Fruit fly (Drosophila melanogaster) whole organism, embryonic: ENCODE data around the gene ssp3.

Experiments used
- Aef1 ChIP-seq: fragments of 200-800 bp; sonication (Bioruptor generic); IDR thresholded peaks from 3 replicates; pipeline ENCODE4 v1.3.6; 2022; ENCODE audit warnings: missing biosample characterization, missing genetic modification characterization
- Antp ChIP-seq: fragments of 200-800 bp; sonication (Bioruptor generic); optimal IDR thresholded peaks from 3 replicates; lab custom pipeline; 2016; ENCODE audit warnings: missing biosample characterization, missing genetic modification characterization
- Awh ChIP-seq: fragments of 200-800 bp; sonication (Bioruptor generic); IDR thresholded peaks from 2 replicates; pipeline ENCODE4, ENCODE4 v1.3.6; 2022; ENCODE audit warnings: missing biosample characterization, missing genetic modification characterization
- B-H1 ChIP-seq: fragments of 200-800 bp; sonication (Bioruptor generic); IDR thresholded peaks from 3 replicates; pipeline ENCODE4 v1.3.6; 2022; ENCODE audit warnings: missing biosample characterization, missing genetic modification characterization
- BtbVII ChIP-seq: fragments of 200-800 bp; sonication (Bioruptor generic); optimal IDR thresholded peaks from 3 replicates; lab custom pipeline; 2017; ENCODE audit warnings: missing biosample characterization, mild to moderate bottlenecking, missing genetic modification characterization
- CG10565 ChIP-seq: fragments of 200-800 bp; sonication (Bioruptor generic); optimal IDR thresholded peaks from 3 replicates; lab custom pipeline; 2016; ENCODE audit warnings: missing biosample characterization, mild to moderate bottlenecking, missing genetic modification characterization
- CG11456 ChIP-seq: fragments of 200-800 bp; sonication (Bioruptor generic); IDR thresholded peaks from 3 replicates; pipeline ENCODE4 v1.3.6; 2022; ENCODE audit warnings: missing biosample characterization, missing genetic modification characterization
- CG11695 ChIP-seq: fragments of 200-800 bp; sonication (Bioruptor generic); IDR thresholded peaks from 3 replicates; pipeline ENCODE4 v1.3.6; 2022; ENCODE audit warnings: missing biosample characterization, missing genetic modification characterization
- CG12299 ChIP-seq: fragments of 200-800 bp; sonication (Bioruptor generic); optimal IDR thresholded peaks from 2 replicates; lab custom pipeline; 2018; ENCODE audit warnings: missing biosample characterization, mild to moderate bottlenecking, missing genetic modification characterization
- CG13624 ChIP-seq: fragments of 200-800 bp; sonication (Bioruptor generic); optimal IDR thresholded peaks from 2 replicates; lab custom pipeline; 2016; ENCODE audit warnings: missing biosample characterization, missing genetic modification characterization
- CG14860 ChIP-seq: fragments of 200-800 bp; sonication (Bioruptor generic); IDR thresholded peaks from 3 replicates; pipeline ENCODE4 v1.3.6; 2022; ENCODE audit warnings: missing biosample characterization, missing genetic modification characterization; ENCODE audit not compliant: partially characterized antibody
- CG14965 ChIP-seq: fragments of 200-800 bp; sonication (Bioruptor generic); optimal IDR thresholded peaks from 2 replicates; lab custom pipeline; 2016; ENCODE audit warnings: missing biosample characterization, missing genetic modification characterization, borderline replicate concordance
- CG15514 ChIP-seq: fragments of 200-800 bp; sonication (Bioruptor generic); optimal IDR thresholded peaks from 3 replicates; lab custom pipeline; 2017; ENCODE audit warnings: missing biosample characterization, missing genetic modification characterization, mild to moderate bottlenecking, moderate library complexity, missing genetic modification reagents
- CG16863 ChIP-seq: fragments of 200-800 bp; sonication (Bioruptor generic); optimal IDR thresholded peaks from 3 replicates; lab custom pipeline; 2016; ENCODE audit warnings: missing biosample characterization, missing genetic modification characterization
- CG17568 ChIP-seq: fragments of 200-800 bp; sonication (Bioruptor generic); optimal IDR thresholded peaks from 2 replicates; lab custom pipeline; 2018; ENCODE audit warnings: missing biosample characterization, mild to moderate bottlenecking, missing genetic modification characterization, moderate library complexity
- CG18476 ChIP-seq: fragments of 200-800 bp; sonication (Bioruptor generic); optimal IDR thresholded peaks from 2 replicates; lab custom pipeline; 2016; ENCODE audit warnings: missing biosample characterization, mild to moderate bottlenecking, missing genetic modification characterization
- CG18599 ChIP-seq: fragments of 200-800 bp; sonication (Bioruptor generic); optimal IDR thresholded peaks from 3 replicates; lab custom pipeline; 2017; ENCODE audit warnings: missing biosample characterization, missing genetic modification characterization, mild to moderate bottlenecking, moderate library complexity, missing genetic modification reagents
- CG2116 ChIP-seq: fragments of 200-800 bp; sonication (Bioruptor generic); optimal IDR thresholded peaks from 3 replicates; lab custom pipeline; 2018; ENCODE audit warnings: missing biosample characterization, mild to moderate bottlenecking, missing genetic modification characterization
- CG2120 ChIP-seq: fragments of 200-800 bp; sonication (Bioruptor generic); optimal IDR thresholded peaks from 3 replicates; lab custom pipeline; 2016; ENCODE audit warnings: missing biosample characterization, missing genetic modification characterization
- CG34376 ChIP-seq: fragments of 200-800 bp; sonication (Bioruptor generic); optimal IDR thresholded peaks from 2 replicates; lab custom pipeline; 2018; ENCODE audit warnings: missing biosample characterization, mild to moderate bottlenecking, missing genetic modification characterization
- CG4404 ChIP-seq: fragments of 200-800 bp; sonication (Bioruptor generic); IDR thresholded peaks from 2 replicates; pipeline ENCODE4 v1.3.6; 2022; ENCODE audit warnings: missing biosample characterization, missing genetic modification characterization
- CG7745 ChIP-seq: fragments of 200-800 bp; sonication (Bioruptor generic); optimal IDR thresholded peaks from 2 replicates; lab custom pipeline; 2018; ENCODE audit warnings: missing biosample characterization, mild to moderate bottlenecking, missing genetic modification characterization, moderate library complexity
- CG8290 ChIP-seq, 3 experiments: fragments of 200-800 bp; sonication (Bioruptor generic); optimal IDR thresholded peaks; 2 replicates each; lab custom pipeline; 2016 to 2019; ENCODE audit warnings: missing biosample characterization in 3 of 3, missing genetic modification characterization in 3 of 3, mild to moderate bottlenecking in 2 of 3, moderate library complexity in 1 of 3
- CG8359 ChIP-seq: fragments of 200-800 bp; sonication (Bioruptor generic); optimal IDR thresholded peaks from 2 replicates; lab custom pipeline; 2017; ENCODE audit warnings: missing biosample characterization, mild to moderate bottlenecking, missing genetic modification characterization, borderline replicate concordance
- CG9437 ChIP-seq: fragments of 200-800 bp; sonication (Bioruptor generic); optimal IDR thresholded peaks from 2 replicates; lab custom pipeline; 2018; ENCODE audit warnings: missing biosample characterization, mild to moderate bottlenecking, missing genetic modification characterization
- CTCF ChIP-seq: fragments of 200-800 bp; sonication (Bioruptor generic); optimal IDR thresholded peaks from 2 replicates; lab custom pipeline; 2017; ENCODE audit warnings: missing biosample characterization, mild to moderate bottlenecking, missing genetic modification characterization, moderate library complexity
- CoRest ChIP-seq: fragments of 200-800 bp; sonication (Bioruptor generic); optimal IDR thresholded peaks from 3 replicates; lab custom pipeline; 2018; ENCODE audit warnings: missing biosample characterization, mild to moderate bottlenecking, missing genetic modification characterization, moderate library complexity
- Dek ChIP-seq: fragments of 200-800 bp; sonication (Bioruptor generic); optimal IDR thresholded peaks from 3 replicates; lab custom pipeline; 2019; ENCODE audit warnings: missing biosample characterization, mild to moderate bottlenecking, missing genetic modification characterization, moderate library complexity
- GATAe ChIP-seq: fragments of 200-800 bp; sonication (Bioruptor generic); conservative IDR thresholded peaks from 2 replicates; pipeline ENCODE4 v1.3.6; 2022; ENCODE audit warnings: missing biosample characterization, missing genetic modification characterization
- Jarid2 ChIP-seq: fragments of 200-800 bp; sonication (Bioruptor generic); optimal IDR thresholded peaks from 3 replicates; lab custom pipeline; 2017; ENCODE audit warnings: mild to moderate bottlenecking, missing biosample characterization, missing genetic modification reagents, missing genetic modification characterization
- Meics ChIP-seq: fragments of 200-800 bp; sonication (Bioruptor generic); optimal IDR thresholded peaks from 2 replicates; lab custom pipeline; 2017; ENCODE audit warnings: missing biosample characterization, mild to moderate bottlenecking, missing genetic modification characterization
- NfI ChIP-seq: fragments of 200-800 bp; sonication (Bioruptor generic); optimal IDR thresholded peaks from 3 replicates; lab custom pipeline; 2018; ENCODE audit warnings: missing biosample characterization, mild to moderate bottlenecking, missing genetic modification characterization, moderate library complexity
- Ptx1 ChIP-seq: fragments of 200-800 bp; sonication (Bioruptor generic); IDR thresholded peaks from 2 replicates; pipeline ENCODE4 v1.3.6; 2022; ENCODE audit warnings: missing biosample characterization, missing genetic modification characterization
- Spps ChIP-seq: fragments of 200-800 bp; sonication (Bioruptor generic); optimal IDR thresholded peaks from 2 replicates; lab custom pipeline; 2018; ENCODE audit warnings: missing biosample characterization, mild to moderate bottlenecking, missing genetic modification characterization
- ap ChIP-seq: fragments of 200-800 bp; sonication (Bioruptor generic); IDR thresholded peaks from 2 replicates; pipeline ENCODE4 v1.3.6; 2022; ENCODE audit warnings: missing biosample characterization, missing genetic modification characterization
- bsh ChIP-seq, 2 experiments: fragments of 200-800 bp; sonication (Bioruptor generic); optimal IDR thresholded peaks; 2 replicates each; lab custom pipeline; 2017 to 2018; ENCODE audit warnings: mild to moderate bottlenecking in 2 of 2, missing biosample characterization in 2 of 2, missing genetic modification characterization in 2 of 2, moderate library complexity in 1 of 2
- danr ChIP-seq: fragments of 200-800 bp; sonication (Bioruptor generic); IDR thresholded peaks from 2 replicates; pipeline ENCODE4 v1.3.6; 2022; ENCODE audit warnings: missing biosample characterization, missing genetic modification characterization
- en ChIP-seq: fragments of 200-800 bp; sonication (Bioruptor generic); optimal IDR thresholded peaks from 2 replicates; lab custom pipeline; 2016; ENCODE audit warnings: missing biosample characterization, missing genetic modification characterization
- esg ChIP-seq: fragments of 200-800 bp; sonication (Bioruptor generic); conservative IDR thresholded peaks from 2 replicates; pipeline ENCODE4 v1.3.6; 2022; ENCODE audit warnings: missing biosample characterization, missing genetic modification characterization
- ewg ChIP-seq: fragments of 200-800 bp; sonication (Bioruptor generic); optimal IDR thresholded peaks from 3 replicates; lab custom pipeline; 2017; ENCODE audit warnings: mild to moderate bottlenecking, missing biosample characterization, missing genetic modification reagents, missing genetic modification characterization
- fd96Cb ChIP-seq: fragments of 200-800 bp; sonication (Bioruptor generic); optimal IDR thresholded peaks from 2 replicates; lab custom pipeline; 2018; ENCODE audit warnings: missing biosample characterization, mild to moderate bottlenecking, missing genetic modification characterization, moderate library complexity
- grn ChIP-seq: fragments of 200-800 bp; sonication (Bioruptor generic); optimal IDR thresholded peaks from 3 replicates; lab custom pipeline; 2017; ENCODE audit warnings: missing biosample characterization, missing genetic modification characterization
- mld ChIP-seq: fragments of 200-800 bp; sonication (Bioruptor generic); IDR thresholded peaks from 3 replicates; pipeline ENCODE4 v1.3.6; 2022; ENCODE audit warnings: missing biosample characterization, missing genetic modification characterization; ENCODE audit not compliant: partially characterized antibody
- nerfin-1 ChIP-seq: fragments of 200-800 bp; sonication (Bioruptor generic); optimal IDR thresholded peaks from 3 replicates; lab custom pipeline; 2019; ENCODE audit warnings: missing biosample characterization, mild to moderate bottlenecking, missing genetic modification characterization, moderate library complexity
- nmo ChIP-seq: fragments of 200-800 bp; sonication (Bioruptor generic); optimal IDR thresholded peaks from 2 replicates; lab custom pipeline; 2018; ENCODE audit warnings: missing biosample characterization, mild to moderate bottlenecking, missing genetic modification characterization, moderate library complexity
- phol ChIP-seq: fragments of 200-800 bp; sonication (Bioruptor generic); optimal IDR thresholded peaks from 3 replicates; lab custom pipeline; 2018; ENCODE audit warnings: missing biosample characterization, mild to moderate bottlenecking, missing genetic modification characterization, moderate library complexity
- slp2 ChIP-seq: fragments of 200-800 bp; sonication (Bioruptor generic); optimal IDR thresholded peaks from 2 replicates; lab custom pipeline; 2016; ENCODE audit warnings: missing biosample characterization, missing genetic modification characterization
- sqz ChIP-seq: fragments of 200-800 bp; sonication (Bioruptor generic); optimal IDR thresholded peaks from 3 replicates; lab custom pipeline; 2018; ENCODE audit warnings: missing biosample characterization, mild to moderate bottlenecking, missing genetic modification characterization
- stc ChIP-seq: fragments of 200-800 bp; sonication (Bioruptor generic); IDR thresholded peaks from 2 replicates; pipeline ENCODE4 v1.3.6; 2022; ENCODE audit warnings: missing biosample characterization, missing genetic modification characterization
- wor ChIP-seq: fragments of 200-800 bp; sonication (Bioruptor generic); IDR thresholded peaks from 2 replicates; pipeline ENCODE4 v1.3.6; 2022; ENCODE audit warnings: missing biosample characterization, missing genetic modification characterization

ssp3 gene

DNA sequence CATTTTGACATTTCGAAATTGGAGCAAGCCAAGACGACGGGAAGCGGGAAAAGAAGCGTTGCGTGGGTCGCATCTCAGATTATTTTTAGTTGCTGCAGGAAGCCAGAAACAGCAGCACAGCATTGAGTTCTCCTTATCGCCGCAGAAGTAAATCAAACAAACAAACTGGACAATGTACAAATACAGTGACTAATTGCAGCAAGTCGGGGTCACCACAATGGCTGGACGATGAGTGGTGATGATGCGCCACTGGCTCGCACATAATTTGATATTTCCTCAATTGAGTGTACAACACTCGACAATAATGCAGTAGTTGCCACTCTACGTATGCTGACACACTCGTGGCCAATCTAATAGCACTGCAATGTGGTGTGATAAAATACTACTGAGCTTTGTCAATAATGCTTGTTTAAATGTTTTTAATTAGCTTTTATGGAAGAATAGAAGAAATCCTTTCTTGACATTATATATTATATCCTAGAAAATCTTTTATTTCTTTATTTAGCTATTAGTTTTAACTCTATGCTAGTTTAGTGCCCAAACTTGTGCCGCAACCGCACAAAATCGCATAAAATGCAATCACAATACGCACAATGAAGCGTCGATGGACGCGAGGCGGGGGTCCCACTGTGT, 38.3 kb upstream of the ssp3 start (continued):
- TF ChIP-seq B-H1 (GFP tag; lab: Robert Waterston, UW) (no peak), nerfin-1 (tag; lab: Kevin White, UChicago) (no peak), wor (no peak), danr (no peak), Awh (GFP tag; lab: Robert Waterston, UW) (no peak), phol (tag; lab: Kevin White, UChicago) (peak; percentile 56), Dek (no peak), CG14860 (GFP tag; lab: Robert Waterston, UW) (no peak), mld (GFP tag; lab: Robert Waterston, UW) (no peak), esg (GFP tag; lab: Robert Waterston, UW) (no peak), stc (GFP tag; lab: Robert Waterston, UW) (no peak), en (GFP tag; lab: Kevin White, UChicago) (no peak), CTCF (GFP tag; lab: Kevin White, UChicago) (no peak), CG2116 (GFP tag; lab: Kevin White, UChicago) (no peak), CG18476 (no peak), CG15514 (no peak), CG11456 (GFP tag; lab: Robert Waterston, UW) (no peak), CG14965 (no peak), CG2120 (GFP tag; lab: Kevin White, UChicago) (no peak), ewg (GFP tag; lab: Kevin White, UChicago) (peak; percentile 11), CG34376 (GFP tag; lab: Kevin White, UChicago) (no peak), CG8359 (GFP tag; lab: Kevin White, UChicago) (no peak), Antp (GFP tag; lab: Kevin White, UChicago) (no peak), Meics (no peak), CG7745 (no peak), GATAe (GFP tag; lab: Robert Waterston, UW) (no peak), CoRest (tag; lab: Kevin White, UChicago) (peak; percentile 16), BtbVII (GFP tag; lab: Kevin White, UChicago) (no peak), CG11695 (GFP tag; lab: Robert Waterston, UW) (0 out of 3 replicates have a peak, but pooled peaks have one; percentile 33), nmo (GFP tag; lab: Kevin White, UChicago) (peak; percentile 58), CG18599 (no peak), slp2 (GFP tag; lab: Kevin White, UChicago) (no peak), CG17568 (no peak), Aef1 (no peak), CG12299 (tag; lab: Kevin White, UChicago) (no peak), CG10565 (GFP tag; lab: Kevin White, UChicago) (no peak), NfI (GFP tag; lab: Kevin White, UChicago) (no peak), sqz (GFP tag; lab: Kevin White, UChicago) (no peak), CG8290 (GFP tag; optimal IDR thresholded peaks at IDR 0.05; lab: Kevin White, UChicago) (no peak), CG8290 (tag; optimal IDR thresholded peaks at IDR 0.05; lab: Kevin White, UChicago) (no peak), CG4404 (GFP tag; lab: Robert Waterston, UW) (no peak), grn (GFP tag; lab: Kevin White, UChicago) (no peak), Spps (peak; percentile 24), CG9437 (GFP tag; lab: Kevin White, UChicago) (no peak), CG16863 (GFP tag; lab: Kevin White, UChicago) (no peak), Ptx1 (0 out of 2 replicates have a peak, but pooled peaks have one; percentile 8), ap (GFP tag; lab: Robert Waterston, UW) (no peak), fd96Cb (tag; lab: Kevin White, UChicago) (peak; percentile 48), bsh (GFP tag; optimal IDR thresholded peaks at IDR 0.05; lab: Kevin White, UChicago) (peak; percentile 65 to 75), CG13624 (no peak), Jarid2 (GFP tag; lab: Kevin White, UChicago) (no peak)
